Worm (Caenorhabditis elegans) whole organism, young adult: ENCODE results near the gene Y17G7B.22.

Experiments used
- C06A6.2 ChIP-seq: fragments of 200-800 bp; sonication (Bioruptor generic); conservative IDR thresholded peaks from 2 replicates; pipeline ENCODE4 v1.3.6; 2022; ENCODE audit warnings: missing genetic modification characterization, missing compliant biosample characterization
- F22D6.2 ChIP-seq: sonication (generic microtip); optimal IDR thresholded peaks from 2 replicates; lab custom pipeline; 2016; ENCODE audit warnings: mild to moderate bottlenecking, missing genetic modification characterization, missing compliant biosample characterization
- F33H1.4 ChIP-seq: fragments of 200-800 bp; sonication (Bioruptor generic); IDR thresholded peaks from 2 replicates; pipeline ENCODE4 v1.3.6; 2022; ENCODE audit warnings: missing genetic modification reagents, missing genetic modification characterization, missing compliant biosample characterization
- F57A8.1 ChIP-seq: fragments of 200-800 bp; sonication (Bioruptor generic); optimal IDR thresholded peaks from 2 replicates; lab custom pipeline; 2018; ENCODE audit warnings: mild to moderate bottlenecking, missing genetic modification characterization, moderate library complexity, missing compliant biosample characterization
- F57C9.4 ChIP-seq: sonication (generic microtip); optimal IDR thresholded peaks from 2 replicates; lab custom pipeline; 2017; ENCODE audit warnings: mild to moderate bottlenecking, missing genetic modification characterization, missing compliant biosample characterization
- K12H6.12 ChIP-seq: fragments of 200-800 bp; sonication (Bioruptor generic); optimal IDR thresholded peaks from 2 replicates; lab custom pipeline; 2018; ENCODE audit warnings: mild to moderate bottlenecking, missing genetic modification characterization, missing compliant biosample characterization
- T07F8.4 ChIP-seq: sonication (generic microtip); optimal IDR thresholded peaks from 2 replicates; lab custom pipeline; 2016; ENCODE audit warnings: mild to moderate bottlenecking, missing genetic modification characterization, moderate library complexity, missing compliant biosample characterization
- T26A5.8 ChIP-seq: sonication (generic microtip); optimal IDR thresholded peaks from 2 replicates; lab custom pipeline; 2016; ENCODE audit warnings: missing genetic modification characterization, missing compliant biosample characterization
- Y53G8AR.9 ChIP-seq: fragments of 200-800 bp; sonication (Bioruptor generic); conservative IDR thresholded peaks from 2 replicates; pipeline ENCODE4 v1.3.6; 2022; ENCODE audit warnings: missing genetic modification reagents, missing genetic modification characterization, missing compliant biosample characterization
- ama-1 ChIP-seq, 3 experiments: fragments of 150-350 bp in 1 of 3; sonication (generic microtip) in 2 of 3; optimal IDR thresholded peaks; 2 replicates each; lab custom pipeline; 2014 to 2018; ENCODE audit warnings: missing biosample characterization in 2 of 3, missing genetic modification characterization in 2 of 3, missing genetic modification reagents in 2 of 3
- bed-1 ChIP-seq: fragments of 200-800 bp; sonication (Bioruptor generic); IDR thresholded peaks from 2 replicates; pipeline ENCODE4 v1.3.6; 2022; ENCODE audit warnings: missing genetic modification reagents, missing genetic modification characterization, missing compliant biosample characterization
- bed-2 ChIP-seq: fragments of 200-800 bp; sonication (Bioruptor generic); IDR thresholded peaks from 2 replicates; pipeline ENCODE4 v1.3.6; 2022; ENCODE audit warnings: missing genetic modification reagents, missing genetic modification characterization, missing compliant biosample characterization
- cebp-1 ChIP-seq, 2 experiments: fragments of 200-800 bp in 1 of 2; sonication (Bioruptor generic) in 1 of 2; sonication (generic microtip) in 1 of 2; IDR thresholded peaks in 1 of 2; optimal IDR thresholded peaks in 1 of 2; 2 replicates each; pipeline versions ENCODE4 v1.3.6 to Lab custom; 2017 to 2022; ENCODE audit warnings: missing compliant biosample characterization in 2 of 2, missing genetic modification characterization in 2 of 2, mild to moderate bottlenecking in 1 of 2, missing genetic modification reagents in 1 of 2, moderate library complexity in 1 of 2
- cebp-2 ChIP-seq: fragments of 200-800 bp; sonication (Bioruptor generic); IDR thresholded peaks from 2 replicates; pipeline ENCODE4 v1.3.6; 2022; ENCODE audit warnings: missing genetic modification characterization, missing compliant biosample characterization
- ceh-100 ChIP-seq: fragments of 200-800 bp; sonication (Bioruptor generic); IDR thresholded peaks from 2 replicates; pipeline ENCODE4 v1.3.6; 2022; ENCODE audit warnings: missing genetic modification reagents, missing genetic modification characterization, missing compliant biosample characterization
- ceh-27 ChIP-seq: fragments of 200-800 bp; sonication (Bioruptor generic); optimal IDR thresholded peaks from 2 replicates; lab custom pipeline; 2018; ENCODE audit warnings: mild to moderate bottlenecking, missing genetic modification characterization, moderate library complexity, missing compliant biosample characterization
- ceh-40 ChIP-seq: fragments of 200-800 bp; sonication (Bioruptor generic); IDR thresholded peaks from 2 replicates; pipeline ENCODE4 v1.3.6; 2022; ENCODE audit warnings: missing genetic modification characterization, missing compliant biosample characterization
- ceh-79 ChIP-seq: sonication (generic microtip); optimal IDR thresholded peaks from 2 replicates; lab custom pipeline; 2017; ENCODE audit warnings: mild to moderate bottlenecking, missing genetic modification characterization, missing compliant biosample characterization
- chd-7 ChIP-seq: sonication (generic microtip); optimal IDR thresholded peaks from 2 replicates; lab custom pipeline; 2016; ENCODE audit warnings: mild to moderate bottlenecking, missing genetic modification characterization, moderate library complexity, missing compliant biosample characterization
- die-1 ChIP-seq: sonication (generic microtip); optimal IDR thresholded peaks from 2 replicates; lab custom pipeline; 2016; ENCODE audit warnings: missing genotype, mild to moderate bottlenecking, missing genetic modification characterization, missing compliant biosample characterization
- dox-1 ChIP-seq: fragments of 200-800 bp; sonication (Bioruptor generic); IDR thresholded peaks from 2 replicates; pipeline ENCODE4 v1.3.6; 2022; ENCODE audit warnings: missing genetic modification reagents, missing genetic modification characterization, missing compliant biosample characterization
- hrde-1 ChIP-seq: sonication (generic microtip); optimal IDR thresholded peaks from 2 replicates; lab custom pipeline; 2016; ENCODE audit warnings: missing genetic modification characterization, mild to moderate bottlenecking, missing compliant biosample characterization, moderate library complexity, missing genotype, missing genetic modification reagents, borderline replicate concordance
- let-526 ChIP-seq: fragments of 200-800 bp; sonication (Bioruptor generic); IDR thresholded peaks from 2 replicates; pipeline ENCODE4 v1.3.6; 2022; ENCODE audit warnings: missing genetic modification reagents, missing genetic modification characterization, missing compliant biosample characterization
- let-607 ChIP-seq, 2 experiments: fragments of 200-800 bp in 1 of 2; sonication (Bioruptor generic) in 1 of 2; sonication (generic microtip) in 1 of 2; optimal IDR thresholded peaks; 2 replicates each; lab custom pipeline; 2016 to 2018; ENCODE audit warnings: mild to moderate bottlenecking in 2 of 2, missing compliant biosample characterization in 2 of 2, missing genetic modification characterization in 2 of 2, moderate library complexity in 2 of 2, missing genotype in 1 of 2
- lin-26 ChIP-seq: fragments of 200-800 bp; sonication (Bioruptor generic); IDR thresholded peaks from 2 replicates; pipeline ENCODE4 v1.3.6; 2022; ENCODE audit warnings: missing genetic modification reagents, missing genetic modification characterization, missing compliant biosample characterization
- lin-40 ChIP-seq: sonication (generic microtip); optimal IDR thresholded peaks from 2 replicates; lab custom pipeline; 2016; ENCODE audit warnings: missing genetic modification characterization, mild to moderate bottlenecking, missing compliant biosample characterization, missing genotype, missing genetic modification reagents
- lin-54 ChIP-seq: fragments of 200-800 bp; sonication (Bioruptor generic); optimal IDR thresholded peaks from 2 replicates; lab custom pipeline; 2018; ENCODE audit warnings: mild to moderate bottlenecking, missing genetic modification characterization, missing compliant biosample characterization
- lsl-1 ChIP-seq: fragments of 200-800 bp; sonication (Bioruptor generic); optimal IDR thresholded peaks from 2 replicates; lab custom pipeline; 2018; ENCODE audit warnings: mild to moderate bottlenecking, missing genetic modification characterization, moderate library complexity, missing compliant biosample characterization
- madf-10 ChIP-seq: sonication (generic microtip); optimal IDR thresholded peaks from 2 replicates; lab custom pipeline; 2016; ENCODE audit warnings: mild to moderate bottlenecking, missing genetic modification characterization, missing compliant biosample characterization
- madf-3 ChIP-seq: fragments of 200-800 bp; sonication (Bioruptor generic); IDR thresholded peaks from 2 replicates; pipeline ENCODE4 v1.3.6; 2022; ENCODE audit warnings: missing genetic modification reagents, missing genetic modification characterization, missing compliant biosample characterization
- madf-8 ChIP-seq: fragments of 200-800 bp; sonication (Bioruptor generic); conservative IDR thresholded peaks from 2 replicates; pipeline ENCODE4 v1.3.6; 2022; ENCODE audit warnings: missing genetic modification reagents, missing genetic modification characterization, missing compliant biosample characterization
- mel-28 ChIP-seq: sonication (generic microtip); optimal IDR thresholded peaks from 2 replicates; lab custom pipeline; 2016; ENCODE audit warnings: borderline replicate concordance, mild to moderate bottlenecking, missing genetic modification characterization, missing compliant biosample characterization
- nhr-179 ChIP-seq: sonication (generic microtip); optimal IDR thresholded peaks from 2 replicates; lab custom pipeline; 2016; ENCODE audit warnings: mild to moderate bottlenecking, missing genetic modification characterization, missing compliant biosample characterization
- nhr-80 ChIP-seq: sonication (generic microtip); optimal IDR thresholded peaks from 2 replicates; lab custom pipeline; 2016; ENCODE audit warnings: missing genetic modification characterization, missing compliant biosample characterization
- pbrm-1 ChIP-seq: fragments of 200-800 bp; sonication (Bioruptor generic); IDR thresholded peaks from 2 replicates; pipeline ENCODE4 v1.3.6; 2022; ENCODE audit warnings: missing genetic modification reagents, missing genetic modification characterization, missing compliant biosample characterization
- snpc-3.4 ChIP-seq: sonication (generic microtip); optimal IDR thresholded peaks from 2 replicates; lab custom pipeline; 2017; ENCODE audit warnings: missing genetic modification characterization, mild to moderate bottlenecking, missing compliant biosample characterization, antibody characterized with exemption, moderate library complexity, missing genotype, missing genetic modification reagents
- snpc-4 ChIP-seq, 5 experiments: fragments of 150-350 bp in 1 of 5; sonication (generic microtip) in 4 of 5; optimal IDR thresholded peaks; 2 replicates each; lab custom pipeline; 2014 to 2018; ENCODE audit warnings: missing genetic modification characterization in 5 of 5, missing biosample characterization in 3 of 5, antibody characterized with exemption in 2 of 5, mild to moderate bottlenecking in 2 of 5, missing compliant biosample characterization in 2 of 5, missing genotype in 2 of 5, moderate library complexity in 2 of 5, missing genetic modification reagents in 1 of 5
- sptf-2 ChIP-seq: fragments of 200-800 bp; sonication (Bioruptor generic); optimal IDR thresholded peaks from 2 replicates; lab custom pipeline; 2018; ENCODE audit warnings: mild to moderate bottlenecking, missing genetic modification characterization, missing compliant biosample characterization
- tbp1 ChIP-seq: fragments of 200-800 bp; sonication (Bioruptor generic); optimal IDR thresholded peaks from 2 replicates; lab custom pipeline; 2018; ENCODE audit warnings: mild to moderate bottlenecking, missing genetic modification characterization, missing compliant biosample characterization
- unc-62 ChIP-seq: fragments of 150-350 bp; optimal IDR thresholded peaks from 2 replicates; lab custom pipeline; 2014; ENCODE audit warnings: missing biosample characterization, missing genetic modification reagents, missing genetic modification characterization
- ztf-26 ChIP-seq: sonication (generic microtip); optimal IDR thresholded peaks from 2 replicates; lab custom pipeline; 2017; ENCODE audit warnings: missing genetic modification characterization, missing compliant biosample characterization
- ztf-6 ChIP-seq: fragments of 200-800 bp; sonication (Bioruptor generic); IDR thresholded peaks from 2 replicates; pipeline ENCODE4 v1.3.6; 2022; ENCODE audit warnings: missing genetic modification reagents, missing genetic modification characterization, missing compliant biosample characterization

Gene Y17G7B.22

DNA sequence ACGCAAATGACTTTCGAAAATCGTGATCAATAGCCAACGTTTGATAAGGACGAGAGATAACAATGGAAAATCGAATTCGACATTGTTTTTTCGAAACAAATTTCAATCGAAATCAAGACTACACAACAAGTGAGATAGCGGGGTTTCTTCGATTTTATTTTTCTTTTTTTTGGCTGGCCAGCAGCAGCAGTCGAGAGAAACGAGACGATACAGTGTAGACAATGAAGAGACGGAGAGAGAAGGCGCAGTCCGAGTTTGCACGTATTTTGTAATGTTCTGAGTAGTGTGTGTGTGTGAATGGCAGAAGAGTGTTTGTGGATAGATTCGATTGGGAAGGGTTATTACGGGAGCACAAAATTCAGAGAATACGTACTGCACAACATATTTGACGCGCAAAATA is 27.7 kb upstream of the Y17G7B.22 start (continued):
- TF ChIP-seq let-607 (tag; optimal IDR thresholded peaks at IDR 0.05; lab: Kevin White, UChicago) = no peak
- TF ChIP-seq snpc-4 (GFP tag; optimal IDR thresholded peaks at IDR 0.05; lab: Kevin White, UChicago) = no peak
- TF ChIP-seq snpc-4 (tag; optimal IDR thresholded peaks at IDR 0.05; lab: Kevin White, UChicago) = peak in 2 of 4 experiments; percentile 5 to 47
- TF ChIP-seq ama-1 (optimal IDR thresholded peaks at IDR 0.05; lab: Kevin White, UChicago) = peak; percentile 20
- no peak for TF ChIP-seq ama-1 (GFP tag; optimal IDR thresholded peaks at IDR 0.05; lab: Kevin White, UChicago)
- peak; percentile 30; the same call in 1 of the 2 replicates for TF ChIP-seq ceh-100
- 0 out of 2 replicates have a peak, but pooled peaks have one; percentile 37 for TF ChIP-seq cebp-1 (GFP tag; IDR thresholded peaks at IDR 0.05; lab: Robert Waterston, UW)
- TF ChIP-seq cebp-1 (tag; optimal IDR thresholded peaks at IDR 0.05; lab: Kevin White, UChicago) = peak; percentile 69
- TF ChIP-seq ceh-27 (GFP tag; lab: Kevin White, UChicago) = peak; percentile 9
- no peak for TF ChIP-seq madf-8 (GFP tag; lab: Robert Waterston, UW)
- peak; percentile 15 for TF ChIP-seq tbp1
- no peak for TF ChIP-seq pbrm-1 (GFP tag; lab: Robert Waterston, UW)

DNA sequence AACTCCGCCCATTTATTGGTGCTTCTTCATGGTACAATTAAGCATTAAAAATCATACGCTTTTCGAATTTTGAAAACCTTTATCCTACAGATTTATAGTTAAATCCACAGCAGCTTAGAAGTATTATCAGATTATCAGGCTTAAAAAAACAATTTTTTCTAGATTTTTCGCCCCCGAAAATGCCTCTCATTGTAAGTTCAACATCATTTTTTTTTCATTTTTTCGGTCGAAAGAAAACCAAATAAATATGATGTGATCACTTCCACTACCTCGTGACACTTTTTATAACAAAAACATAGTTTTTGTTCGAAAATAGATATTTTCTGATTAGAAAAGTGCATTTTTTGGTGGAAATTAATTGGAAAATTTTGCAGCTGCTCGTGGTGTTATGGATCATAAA is 26.7 kb upstream of the Y17G7B.22 start:
- no peak for TF ChIP-seq chd-7 (tag; lab: Kevin White, UChicago)
- no peak for TF ChIP-seq bed-1 (GFP tag; lab: Robert Waterston, UW)
- no peak for TF ChIP-seq F57C9.4 (tag; lab: Kevin White, UChicago)
- TF ChIP-seq lin-26 (GFP tag; lab: Robert Waterston, UW) = no peak
- TF ChIP-seq F22D6.2 (tag; lab: Kevin White, UChicago) = no peak
- no peak for TF ChIP-seq bed-2 (GFP tag; lab: Robert Waterston, UW)
- no peak for TF ChIP-seq nhr-179 (tag; lab: Kevin White, UChicago)

DNA sequence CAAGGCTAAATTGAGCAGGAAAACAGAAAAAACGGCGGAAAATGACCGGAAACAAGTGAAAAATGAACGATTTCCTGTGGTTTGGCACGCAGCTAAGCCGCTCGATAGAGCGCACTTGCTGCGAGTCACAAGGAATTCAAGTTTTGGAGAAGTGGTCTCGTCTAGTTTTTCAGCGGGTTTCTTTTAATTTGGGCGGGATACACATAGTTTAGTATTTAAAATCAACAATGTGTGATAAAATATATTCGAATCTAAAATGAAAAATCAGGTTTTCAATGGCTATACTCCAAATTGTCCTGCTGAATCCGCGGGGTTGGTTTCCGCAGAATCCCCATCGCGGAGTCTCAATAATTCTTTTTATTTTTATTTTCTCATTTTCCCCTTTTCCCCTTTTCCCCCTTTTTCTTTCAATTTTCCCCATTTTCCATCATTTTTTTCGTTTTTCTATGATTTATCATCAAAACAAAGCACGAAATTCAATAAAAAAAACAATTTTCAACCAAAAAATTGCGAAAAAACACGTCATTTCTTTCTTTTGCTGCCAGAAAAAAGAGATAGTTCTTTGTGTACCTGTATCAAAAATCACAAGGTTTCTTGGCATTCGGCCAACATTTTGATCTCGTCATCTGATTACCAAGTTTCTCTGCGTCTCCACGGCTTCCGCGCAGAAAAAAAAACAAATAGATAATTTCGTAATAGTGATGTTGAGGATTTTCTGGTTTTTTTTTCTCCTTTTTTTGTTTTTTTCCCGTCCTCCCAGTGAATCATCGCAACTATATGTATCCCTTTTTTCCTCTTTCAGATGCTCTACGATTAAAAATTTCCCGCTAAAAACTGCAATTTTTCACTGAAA is 25.5 kb upstream of the Y17G7B.22 start, which contains the start of gene ippk-1:
Gene ippk-1, plus strand, starts transcription at position 803 of the 853 bp plus-strand sequence.
- TF ChIP-seq hrde-1 (no peak), T26A5.8 (tag; lab: Kevin White, UChicago) (no peak), ztf-26 (tag; lab: Kevin White, UChicago) (peak; percentile 66), die-1 (tag; lab: Kevin White, UChicago) (no peak), T07F8.4 (tag; lab: Kevin White, UChicago) (no peak), lin-40 (tag; lab: Kevin White, UChicago) (peak; percentile 69), ztf-6 (GFP tag; lab: Robert Waterston, UW) (no peak), madf-10 (tag; lab: Kevin White, UChicago) (no peak), dox-1 (GFP tag; lab: Robert Waterston, UW) (peak; percentile 61), mel-28 (tag; lab: Kevin White, UChicago) (no peak), ceh-79 (tag; lab: Kevin White, UChicago) (no peak), bed-1 (GFP tag; lab: Robert Waterston, UW) (no peak), pbrm-1 (GFP tag; lab: Robert Waterston, UW) (no peak), nhr-80 (peak; percentile 27), cebp-2 (GFP tag; lab: Robert Waterston, UW) (no peak), F57A8.1 (GFP tag; lab: Kevin White, UChicago) (no peak), lsl-1 (GFP tag; lab: Kevin White, UChicago) (peak; percentile 31), chd-7 (tag; lab: Kevin White, UChicago) (no peak), K12H6.12 (peak; percentile 65), lin-54 (no peak), madf-3 (GFP tag; lab: Robert Waterston, UW) (no peak), Y53G8AR.9 (GFP tag; lab: Robert Waterston, UW) (no peak), snpc-3.4 (no peak), C06A6.2 (GFP tag; lab: Robert Waterston, UW) (0 out of 2 replicates have a peak, but pooled peaks have one; percentile 41), sptf-2 (GFP tag; lab: Kevin White, UChicago) (no peak), ceh-40 (GFP tag; lab: Robert Waterston, UW) (no peak), unc-62 (GFP tag; lab: Kevin White, UChicago) (no peak), let-526 (no peak), F33H1.4 (no peak)
